Worm (Caenorhabditis elegans) whole organism, L4 larva: ENCODE measurements around the gene C27A7.8.

Source experiments
- F26F4.8 ChIP-seq: fragments of 200-800 bp; sonication (Bioruptor generic); conservative IDR thresholded peaks from 2 replicates; pipeline ENCODE4 v1.3.6; 2022; ENCODE audit warnings: missing genetic modification characterization, missing compliant biosample characterization
- F37D6.2 ChIP-seq: sonication (generic microtip); optimal IDR thresholded peaks from 2 replicates; lab custom pipeline; 2016; ENCODE audit warnings: mild to moderate bottlenecking, missing genetic modification characterization, missing compliant biosample characterization
- R02D3.7 ChIP-seq: fragments of 150-350 bp; sonication (generic microtip); optimal IDR thresholded peaks from 3 replicates; lab custom pipeline; 2014; ENCODE audit warnings: missing biosample characterization, missing genetic modification characterization
- T26A8.4 ChIP-seq: fragments of 200-800 bp; sonication (Bioruptor generic); IDR thresholded peaks from 2 replicates; pipeline ENCODE4 v1.3.6; 2022; ENCODE audit warnings: missing genetic modification characterization, missing compliant biosample characterization
- Y105C5A.15 ChIP-seq: fragments of 200-800 bp; sonication (Bioruptor generic); IDR thresholded peaks from 2 replicates; pipeline ENCODE4 v1.3.6; 2022; ENCODE audit warnings: missing genetic modification characterization, missing compliant biosample characterization
- Y75B8A.6 ChIP-seq: fragments of 200-800 bp; sonication (Bioruptor generic); IDR thresholded peaks from 2 replicates; pipeline ENCODE4 v1.3.6; 2022; ENCODE audit warnings: missing genetic modification reagents, missing genetic modification characterization, missing compliant biosample characterization
- ZK337.2 ChIP-seq: fragments of 200-800 bp; sonication (Bioruptor generic); IDR thresholded peaks from 2 replicates; pipeline ENCODE4 v1.3.6; 2022; ENCODE audit warnings: missing genetic modification reagents, missing genetic modification characterization, missing compliant biosample characterization
- aha-1 ChIP-seq: fragments of 150-350 bp; peaks from one replicate; lab custom pipeline; 2014; ENCODE audit warnings: missing biosample characterization, missing genetic modification characterization
- aly-2 ChIP-seq: sonication (generic microtip); optimal IDR thresholded peaks from 2 replicates; lab custom pipeline; 2018; ENCODE audit warnings: missing biosample characterization, missing genetic modification characterization
- ceh-20 ChIP-seq: fragments of 200-800 bp; sonication (Bioruptor generic); IDR thresholded peaks from 2 replicates; pipeline ENCODE4 v1.3.6; 2022; ENCODE audit warnings: missing genetic modification reagents, missing genetic modification characterization, missing compliant biosample characterization
- ceh-32 ChIP-seq: sonication (generic microtip); optimal IDR thresholded peaks from 2 replicates; lab custom pipeline; 2016; ENCODE audit warnings: mild to moderate bottlenecking, missing genetic modification characterization, missing compliant biosample characterization; ENCODE audit not compliant: poor library complexity
- ceh-44 ChIP-seq: fragments of 200-800 bp; sonication (Bioruptor generic); IDR thresholded peaks from 2 replicates; pipeline ENCODE4 v1.3.6; 2022; ENCODE audit warnings: missing genetic modification reagents, missing genetic modification characterization, missing compliant biosample characterization
- ceh-82 ChIP-seq: sonication (generic microtip); optimal IDR thresholded peaks from 2 replicates; lab custom pipeline; 2017; ENCODE audit warnings: missing biosample characterization, missing genetic modification characterization
- daf-16 ChIP-seq, 3 experiments: sonication (generic microtip); optimal IDR thresholded peaks; 2 replicates each; lab custom pipeline; 2016 to 2017; ENCODE audit warnings: missing genetic modification characterization in 3 of 3, missing genetic modification reagents in 3 of 3, mild to moderate bottlenecking in 2 of 3, missing compliant biosample characterization in 2 of 3, missing biosample characterization in 1 of 3, moderate library complexity in 1 of 3
- daf-19 ChIP-seq: fragments of 200-800 bp; sonication (Bioruptor generic); conservative IDR thresholded peaks from 2 replicates; pipeline ENCODE4 v1.3.6; 2022; ENCODE audit warnings: missing genetic modification characterization, missing compliant biosample characterization
- egl-43 ChIP-seq: fragments of 200-800 bp; sonication (Bioruptor generic); IDR thresholded peaks from 2 replicates; pipeline ENCODE4 v1.3.6; 2022; ENCODE audit warnings: missing genetic modification reagents, missing genetic modification characterization, missing compliant biosample characterization
- fkh-10 ChIP-seq: fragments of 150-350 bp; optimal IDR thresholded peaks from 2 replicates; lab custom pipeline; 2014; ENCODE audit warnings: missing biosample characterization, missing genetic modification reagents, missing genetic modification characterization
- fos-1 ChIP-seq: fragments of 150-350 bp; optimal IDR thresholded peaks from 2 replicates; lab custom pipeline; 2014; ENCODE audit warnings: missing biosample characterization, missing genetic modification characterization
- hlh-30 ChIP-seq: sonication (generic microtip); optimal IDR thresholded peaks from 2 replicates; lab custom pipeline; 2017; ENCODE audit warnings: antibody characterized with exemption, mild to moderate bottlenecking, missing genetic modification characterization, missing compliant biosample characterization; ENCODE audit not compliant: insufficient read depth
- lin-39 ChIP-seq: fragments of 150-350 bp; optimal IDR thresholded peaks from 2 replicates; lab custom pipeline; 2014; ENCODE audit warnings: missing biosample characterization, missing genetic modification reagents, missing genetic modification characterization
- lsy-2 ChIP-seq, 2 experiments: fragments of 150-350 bp in 1 of 2; sonication (generic microtip) in 1 of 2; optimal IDR thresholded peaks; 2 replicates each; lab custom pipeline; 2014 to 2017; ENCODE audit warnings: missing biosample characterization in 2 of 2, missing genetic modification characterization in 2 of 2
- madf-5 ChIP-seq, 2 experiments: fragments of 200-800 bp; sonication (Bioruptor generic); IDR thresholded peaks; 2 replicates each; pipeline ENCODE4 v1.3.6; 2022; ENCODE audit warnings: missing compliant biosample characterization in 2 of 2, missing genetic modification characterization in 2 of 2
- mdl-1 ChIP-seq, 2 experiments: fragments of 150-350 bp in 1 of 2; sonication (generic microtip) in 1 of 2; optimal IDR thresholded peaks; 2 replicates each; lab custom pipeline; 2014 to 2017; ENCODE audit warnings: missing biosample characterization in 2 of 2, missing genetic modification characterization in 2 of 2
- mep-1 ChIP-seq: fragments of 150-350 bp; sonication (generic microtip); optimal IDR thresholded peaks from 3 replicates; lab custom pipeline; 2014; ENCODE audit warnings: missing biosample characterization, missing genetic modification characterization
- mes-2 ChIP-seq: sonication (generic microtip); optimal IDR thresholded peaks from 2 replicates; lab custom pipeline; 2016; ENCODE audit warnings: missing genotype, mild to moderate bottlenecking, missing genetic modification characterization, missing compliant biosample characterization; ENCODE audit not compliant: poor library complexity, severe bottlenecking
- mxl-2 ChIP-seq: fragments of 200-800 bp; sonication (Bioruptor generic); conservative IDR thresholded peaks from 2 replicates; pipeline ENCODE4 v1.3.6; 2022; ENCODE audit warnings: missing genetic modification reagents, missing genetic modification characterization, missing compliant biosample characterization
- nhr-102 ChIP-seq: sonication (generic microtip); optimal IDR thresholded peaks from 2 replicates; lab custom pipeline; 2016; ENCODE audit warnings: mild to moderate bottlenecking, missing genetic modification characterization, moderate library complexity, missing compliant biosample characterization
- nhr-111 ChIP-seq: fragments of 200-800 bp; sonication (Bioruptor generic); optimal IDR thresholded peaks from 2 replicates; lab custom pipeline; 2018; ENCODE audit warnings: mild to moderate bottlenecking, missing genetic modification characterization, missing compliant biosample characterization
- nhr-237 ChIP-seq: sonication (generic microtip); optimal IDR thresholded peaks from 2 replicates; lab custom pipeline; 2017; ENCODE audit warnings: missing biosample characterization, missing genetic modification characterization
- nhr-25 ChIP-seq: sonication (generic microtip); optimal IDR thresholded peaks from 2 replicates; lab custom pipeline; 2017; ENCODE audit warnings: missing genetic modification characterization, mild to moderate bottlenecking, missing compliant biosample characterization, antibody characterized with exemption, moderate library complexity, borderline replicate concordance; ENCODE audit not compliant: insufficient read depth
- nhr-41 ChIP-seq: fragments of 200-800 bp; sonication (Bioruptor generic); IDR thresholded peaks from 2 replicates; pipeline ENCODE4 v1.3.6; 2022; ENCODE audit warnings: missing genetic modification reagents, missing genetic modification characterization, missing compliant biosample characterization
- nhr-42 ChIP-seq: fragments of 200-800 bp; sonication (Bioruptor generic); IDR thresholded peaks from 2 replicates; pipeline ENCODE4 v1.3.6; 2022; ENCODE audit warnings: missing genetic modification characterization, missing compliant biosample characterization
- nhr-77 ChIP-seq: fragments of 150-350 bp; optimal IDR thresholded peaks from 2 replicates; lab custom pipeline; 2014; ENCODE audit warnings: missing biosample characterization, missing genetic modification characterization
- pha-4 ChIP-seq, 2 experiments: fragments of 150-350 bp in 1 of 2; fragments of 200-800 bp in 1 of 2; sonication (Bioruptor generic) in 1 of 2; IDR thresholded peaks in 1 of 2; optimal IDR thresholded peaks in 1 of 2; 2 replicates each; pipeline versions ENCODE4 v1.3.6 to Lab custom; 2014 to 2022; ENCODE audit warnings: missing genetic modification characterization in 2 of 2, missing genetic modification reagents in 2 of 2, missing biosample characterization in 1 of 2, missing compliant biosample characterization in 1 of 2
- php-3 ChIP-seq: fragments of 200-800 bp; sonication (Bioruptor generic); IDR thresholded peaks from 2 replicates; pipeline ENCODE4 v1.3.6; 2022; ENCODE audit warnings: missing genetic modification reagents, missing genetic modification characterization, missing compliant biosample characterization
- pqm-1 ChIP-seq: sonication (generic microtip); optimal IDR thresholded peaks from 2 replicates; lab custom pipeline; 2017; ENCODE audit warnings: missing biosample characterization, missing genetic modification characterization
- rbr-2 ChIP-seq: sonication (generic microtip); optimal IDR thresholded peaks from 2 replicates; lab custom pipeline; 2016; ENCODE audit warnings: missing genotype, missing genetic modification characterization, missing compliant biosample characterization
- saeg-2 ChIP-seq: fragments of 200-800 bp; sonication (Bioruptor generic); IDR thresholded peaks from 2 replicates; pipeline ENCODE4 v1.3.6; 2022; ENCODE audit warnings: missing genetic modification reagents, missing genetic modification characterization, missing compliant biosample characterization
- skn-1 ChIP-seq: fragments of 150-350 bp; optimal IDR thresholded peaks from 2 replicates; lab custom pipeline; 2014; ENCODE audit warnings: missing biosample characterization, missing genetic modification characterization
- spr-1 ChIP-seq: sonication (generic microtip); optimal IDR thresholded peaks from 2 replicates; lab custom pipeline; 2016; ENCODE audit warnings: mild to moderate bottlenecking, missing genetic modification characterization, missing compliant biosample characterization
- unc-39 ChIP-seq: sonication (generic microtip); optimal IDR thresholded peaks from 2 replicates; lab custom pipeline; 2017; ENCODE audit warnings: missing biosample characterization, missing genetic modification characterization
- vab-7 ChIP-seq: fragments of 200-800 bp; sonication (Bioruptor generic); IDR thresholded peaks from 2 replicates; pipeline ENCODE4 v1.3.6; 2022; ENCODE audit warnings: missing genetic modification reagents, missing genetic modification characterization, missing compliant biosample characterization
- zfp-3 ChIP-seq: fragments of 200-800 bp; sonication (Bioruptor generic); conservative IDR thresholded peaks from 2 replicates; pipeline ENCODE4 v1.3.6; 2022; ENCODE audit warnings: missing genetic modification reagents, missing genetic modification characterization, missing compliant biosample characterization
- ztf-11 ChIP-seq: fragments of 150-350 bp; optimal IDR thresholded peaks from 2 replicates; lab custom pipeline; 2014; ENCODE audit warnings: missing biosample characterization, missing genetic modification characterization

Gene C27A7.8

ce11 chrV:12113726-12114125 is 39.2 kb upstream of the C27A7.8 start (continued):
- TF ChIP-seq aha-1 (tag; lab: Kevin White, UChicago) (peak; percentile 30), egl-43 (no peak), unc-39 (tag; lab: Kevin White, UChicago) (no peak), pha-4 (GFP tag; IDR thresholded peaks at IDR 0.05; lab: Robert Waterston, UW) (no peak), pha-4 (tag; optimal IDR thresholded peaks at IDR 0.05; lab: Kevin White, UChicago) (no peak), mdl-1 (tag; optimal IDR thresholded peaks at IDR 0.05; lab: Kevin White, UChicago) (peak in 1 of 2 experiments; percentile 13), vab-7 (no peak), ceh-32 (tag; lab: Kevin White, UChicago) (no peak), aly-2 (tag; lab: Kevin White, UChicago) (no peak), skn-1 (tag; lab: Kevin White, UChicago) (no peak), daf-16 (GFP tag; optimal IDR thresholded peaks at IDR 0.05; lab: Kevin White, UChicago) (no peak), daf-16 (tag; optimal IDR thresholded peaks at IDR 0.05; lab: Kevin White, UChicago) (no peak), R02D3.7 (tag; lab: Kevin White, UChicago) (no peak), nhr-25 (tag; lab: Kevin White, UChicago) (no peak), ceh-20 (GFP tag; lab: Robert Waterston, UW) (no peak), nhr-237 (no peak), zfp-3 (GFP tag; lab: Robert Waterston, UW) (no peak), T26A8.4 (GFP tag; lab: Robert Waterston, UW) (no peak), fkh-10 (GFP tag; lab: Kevin White, UChicago) (no peak), mep-1 (no peak), pqm-1 (peak; percentile 85), F37D6.2 (tag; lab: Kevin White, UChicago) (no peak), fos-1 (no peak), hlh-30 (no peak), saeg-2 (GFP tag; lab: Robert Waterston, UW) (no peak), php-3 (GFP tag; lab: Robert Waterston, UW) (no peak), ZK337.2 (GFP tag; lab: Robert Waterston, UW) (no peak), nhr-111 (GFP tag; lab: Kevin White, UChicago) (no peak), lsy-2 (tag; optimal IDR thresholded peaks at IDR 0.05; lab: Kevin White, UChicago) (no peak), ztf-11 (no peak), nhr-102 (tag; lab: Kevin White, UChicago) (no peak), nhr-77 (tag; lab: Kevin White, UChicago) (peak; percentile 3), Y105C5A.15 (GFP tag; lab: Robert Waterston, UW) (no peak), mxl-2 (no peak), mes-2 (tag; lab: Kevin White, UChicago) (no peak), Y75B8A.6 (GFP tag; lab: Robert Waterston, UW) (no peak), spr-1 (no peak), nhr-42 (GFP tag; lab: Robert Waterston, UW) (no peak), F26F4.8 (GFP tag; lab: Robert Waterston, UW) (no peak), madf-5 (GFP tag; IDR thresholded peaks at IDR 0.05; lab: Robert Waterston, UW) (no peak), lin-39 (tag; lab: Kevin White, UChicago) (no peak), nhr-41 (GFP tag; lab: Robert Waterston, UW) (no peak), rbr-2 (no peak)

DNA sequence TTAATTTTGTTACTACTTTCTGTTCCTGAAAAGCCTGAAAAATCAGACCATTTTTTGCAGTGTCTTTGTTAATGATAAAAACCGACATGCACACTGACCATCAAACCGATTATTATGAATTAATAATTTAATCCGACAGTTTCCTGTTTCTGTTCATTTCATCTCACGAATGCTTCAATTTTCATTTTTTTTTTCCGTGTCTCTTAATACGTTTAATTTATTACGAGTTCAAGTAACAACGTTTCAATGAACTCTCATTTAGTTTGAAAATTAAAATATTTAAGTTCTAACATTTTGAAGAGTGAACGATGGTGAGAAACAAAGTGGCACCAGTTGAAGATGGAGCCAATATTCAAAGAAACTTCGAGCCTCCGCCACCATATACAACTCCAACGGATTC is 38.3 kb upstream of the C27A7.8 start, which contains the start of gene spin-1:
Gene spin-1, plus strand, starts transcription at position 301 of the 400 bp plus-strand sequence.
- TF ChIP-seq daf-19 (GFP tag; lab: Robert Waterston, UW) (no peak), ceh-44 (GFP tag; lab: Robert Waterston, UW) (no peak), ceh-82 (tag; lab: Kevin White, UChicago) (no peak)
- TF ChIP-seq, all 104 proteins: peak for 0
